Fruit fly (Drosophila melanogaster): ENCODE measurements around the gene Nup93-2.

Gene Nup93-2

DNA sequence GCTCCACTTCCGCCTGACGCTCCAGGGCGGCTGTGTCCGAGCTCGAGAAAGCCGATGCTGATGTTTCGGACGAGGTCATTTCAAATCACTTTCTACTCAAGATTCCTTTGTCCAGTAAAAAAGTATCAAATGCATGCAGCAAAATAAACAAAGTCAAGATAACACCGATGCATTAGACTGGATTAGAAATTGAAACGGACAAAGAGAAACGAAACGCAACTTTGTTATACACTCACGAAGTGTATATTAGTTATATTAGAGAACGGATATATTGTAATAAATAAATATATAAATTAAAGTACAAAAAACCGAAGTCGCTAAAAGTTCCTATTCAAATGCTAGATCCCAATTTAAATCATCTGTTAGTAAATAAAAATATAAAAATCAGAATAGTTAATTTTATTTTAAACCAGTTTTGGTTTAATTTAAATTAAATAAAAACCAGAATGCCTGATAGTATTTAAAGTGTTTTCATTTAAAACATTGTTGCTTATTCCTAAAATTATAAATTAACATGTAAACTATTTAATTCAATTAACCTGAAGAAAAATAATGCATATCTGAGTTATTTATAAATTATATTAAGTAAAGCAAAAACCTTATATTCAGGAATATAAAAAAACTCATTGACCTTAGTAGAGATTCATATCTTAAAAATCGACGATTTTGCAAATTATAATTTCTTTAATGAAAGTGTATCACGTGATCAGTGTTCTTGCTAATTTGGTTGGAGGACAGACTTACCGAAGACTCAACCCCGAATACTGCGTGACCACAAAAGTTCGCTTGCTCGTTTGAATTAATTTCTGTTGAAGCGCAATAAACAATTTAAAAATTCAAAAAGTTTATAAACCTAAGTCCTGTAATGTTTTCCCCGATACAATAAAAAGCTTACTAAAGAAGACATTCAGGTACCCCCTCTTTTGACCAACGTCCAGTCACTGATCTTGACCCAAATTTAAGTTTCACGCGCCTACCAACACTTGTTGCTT lies 4.1 kb downstream of the Nup93-2 start, which contains the start of gene Dph2 (continued):
- TF ChIP-seq eyg (GFP tag; optimal IDR thresholded peaks at IDR 0.05) (no peak), bsh (GFP tag; optimal IDR thresholded peaks at IDR 0.05) (peak in 1 of 2 experiments; percentile 77), CG2202 (tag; optimal IDR thresholded peaks at IDR 0.05) (peak; percentile 29), CG13424 (tag; optimal IDR thresholded peaks at IDR 0.05) (peak; percentile 82), Sox100B (GFP tag; optimal IDR thresholded peaks at IDR 0.05) (peak; percentile 79), Pdp1 (GFP tag; optimal IDR thresholded peaks at IDR 0.05) (peak; percentile 26 to 39), CG6813 (GFP tag; optimal IDR thresholded peaks at IDR 0.05) (no peak), slou (GFP tag; optimal IDR thresholded peaks at IDR 0.05) (no peak), nmo (GFP tag; optimal IDR thresholded peaks at IDR 0.05) (peak; percentile 83), lov (optimal IDR thresholded peaks at IDR 0.05) (no peak), lov (GFP tag; IDR thresholded peaks at IDR 0.05) (peak; percentile 58; the same call in 1 of the 3 replicates), CG15514 (GFP tag; optimal IDR thresholded peaks at IDR 0.05) (peak; percentile 66), kay (GFP tag; optimal IDR thresholded peaks at IDR 0.05) (no peak), dati (GFP tag; IDR thresholded peaks at IDR 0.05) (no peak), toy (GFP tag; IDR thresholded peaks at IDR 0.05) (peak; percentile 47; the same call in 1 of the 2 replicates), grn (GFP tag; optimal IDR thresholded peaks at IDR 0.05) (no peak), Mes4 (GFP tag; optimal IDR thresholded peaks at IDR 0.05) (no peak), Drgx (GFP tag; IDR thresholded peaks at IDR 0.05) (peak; percentile 75), CG18262 (tag; optimal IDR thresholded peaks at IDR 0.05) (peak; percentile 91), CG6791 (GFP tag; IDR thresholded peaks at IDR 0.05; ENCODE audit: partially characterized antibody) (no peak), Oli (tag; optimal IDR thresholded peaks at IDR 0.05) (peak; percentile 63), nom (GFP tag; optimal IDR thresholded peaks at IDR 0.05) (no peak), CG12391 (tag; optimal IDR thresholded peaks at IDR 0.05) (peak; percentile 86), sr (GFP tag; IDR thresholded peaks at IDR 0.05) (no peak), corto (GFP tag; optimal IDR thresholded peaks at IDR 0.05) (no peak), Nf-YB (GFP tag; optimal IDR thresholded peaks at IDR 0.05) (peak; percentile 67), CG10147 (GFP tag; optimal IDR thresholded peaks at IDR 0.05) (peak; percentile 56), Opbp (GFP tag; IDR thresholded peaks at IDR 0.05; ENCODE audit: partially characterized antibody) (no peak), bigmax (GFP tag; optimal IDR thresholded peaks at IDR 0.05) (no peak), CG17385 (GFP tag; optimal IDR thresholded peaks at IDR 0.05) (peak; percentile 65), CG9215 (GFP tag; IDR thresholded peaks at IDR 0.05) (peak; percentile 63), crc (GFP tag; optimal IDR thresholded peaks at IDR 0.05) (no peak), CG10959 (GFP tag; IDR thresholded peaks at IDR 0.05) (peak; percentile 49), dysf (GFP tag; IDR thresholded peaks at IDR 0.05) (peak; percentile 75; the same call in 2 of the 3 replicates), CG12659 (GFP tag; optimal IDR thresholded peaks at IDR 0.05) (peak; percentile 79), CG9727 (GFP tag; optimal IDR thresholded peaks at IDR 0.05) (peak; percentile 64), gem (tag; optimal IDR thresholded peaks at IDR 0.05) (peak; percentile 92), tx (GFP tag; optimal IDR thresholded peaks at IDR 0.05) (no peak), CG30403 (GFP tag; optimal IDR thresholded peaks at IDR 0.05) (peak; percentile 54), psq (GFP tag; optimal IDR thresholded peaks at IDR 0.05) (no peak), az2 (GFP tag; optimal IDR thresholded peaks at IDR 0.05) (peak; percentile 47), CG2875 (GFP tag; optimal IDR thresholded peaks at IDR 0.05) (no peak), CG8359 (GFP tag; optimal IDR thresholded peaks at IDR 0.05; ENCODE audit: borderline replicate concordance) (no peak), jigr1 (GFP tag; IDR thresholded peaks at IDR 0.05) (0 out of 3 replicates have a peak, but pooled peaks have one; percentile 35), Sry-β (GFP tag; optimal IDR thresholded peaks at IDR 0.05) (no peak), dm (GFP tag; optimal IDR thresholded peaks at IDR 0.05) (peak; percentile 39), CG1647 (GFP tag; optimal IDR thresholded peaks at IDR 0.05) (no peak)

Measured in whole organism, embryonic.